Fruit fly (Drosophila melanogaster): ENCODE results near the gene trh.

The trh gene

DNA sequence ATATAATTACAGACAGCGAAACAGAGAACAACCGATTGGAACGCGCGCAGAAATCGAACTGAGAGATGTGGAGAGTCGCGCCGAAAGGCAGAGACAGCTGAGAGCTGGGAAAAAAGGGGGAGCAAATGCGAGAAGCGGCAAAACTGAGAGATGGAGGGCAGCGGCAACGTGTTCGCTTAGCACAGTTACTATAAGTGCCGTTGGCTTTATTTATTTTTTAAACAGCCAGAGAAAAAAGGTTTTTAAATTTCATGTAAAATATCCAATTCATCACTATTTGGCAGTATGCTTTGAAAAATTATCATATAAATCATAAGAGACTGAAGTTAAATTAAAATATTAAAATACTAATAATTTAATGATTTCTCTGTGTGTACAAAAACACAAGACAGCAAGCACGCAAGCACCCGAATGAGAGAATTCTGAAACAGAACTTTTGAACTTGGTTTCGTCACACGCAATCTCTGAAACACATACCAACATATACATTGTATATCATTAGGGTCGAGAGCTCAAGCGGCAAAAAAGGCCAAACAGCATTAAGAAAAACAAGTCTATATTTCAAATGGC is 48.7 kb upstream of the trh start (continued):
- TF ChIP-seq Hr78 (GFP tag; optimal IDR thresholded peaks at IDR 0.05) (peak in 1 of 2 experiments; percentile 61), slp2 (GFP tag; optimal IDR thresholded peaks at IDR 0.05) (peak; percentile 26), salm (tag; optimal IDR thresholded peaks at IDR 0.05) (peak; percentile 21), CG34376 (GFP tag; optimal IDR thresholded peaks at IDR 0.05) (peak; percentile 81), CG9817 (tag; optimal IDR thresholded peaks at IDR 0.05) (peak; percentile 71), CG18011 (GFP tag; optimal IDR thresholded peaks at IDR 0.05) (peak; percentile 58), CG4820 (GFP tag; optimal IDR thresholded peaks at IDR 0.05) (peak; percentile 38), ro (GFP tag; IDR thresholded peaks at IDR 0.05) (no peak), chn (GFP tag; optimal IDR thresholded peaks at IDR 0.05) (no peak), hth (optimal IDR thresholded peaks at IDR 0.05) (no peak), Sox100B (GFP tag; optimal IDR thresholded peaks at IDR 0.05) (peak; percentile 79), D19B (GFP tag; optimal IDR thresholded peaks at IDR 0.05) (peak; percentile 80), CG12942 (GFP tag; optimal IDR thresholded peaks at IDR 0.05) (peak; percentile 56), CG12236 (GFP tag; optimal IDR thresholded peaks at IDR 0.05) (no peak), CG42726 (GFP tag; IDR thresholded peaks at IDR 0.05; ENCODE audit: partially characterized antibody) (0 out of 2 replicates have a peak, but pooled peaks have one; percentile 22), Asciz (GFP tag; optimal IDR thresholded peaks at IDR 0.05) (peak; percentile 77), CG1603 (tag; optimal IDR thresholded peaks at IDR 0.05) (peak; percentile 10), sob (GFP tag; IDR thresholded peaks at IDR 0.05) (peak; percentile 87), CG7786 (GFP tag; optimal IDR thresholded peaks at IDR 0.05) (peak; percentile 66), Rfx (GFP tag; IDR thresholded peaks at IDR 0.05) (peak; percentile 95), pros (GFP tag; optimal IDR thresholded peaks at IDR 0.05) (no peak), al (GFP tag; IDR thresholded peaks at IDR 0.05) (peak; percentile 87), CG18619 (GFP tag; optimal IDR thresholded peaks at IDR 0.05) (peak; percentile 82), CG12071 (GFP tag; optimal IDR thresholded peaks at IDR 0.05) (peak; percentile 18), CG2202 (tag; optimal IDR thresholded peaks at IDR 0.05) (peak; percentile 5), esg (GFP tag; conservative IDR thresholded peaks at IDR 0.05) (peak; percentile 81), gsb (GFP tag; IDR thresholded peaks at IDR 0.05) (peak; percentile 86), Antp (GFP tag; optimal IDR thresholded peaks at IDR 0.05) (peak; percentile 67), jumu (GFP tag; optimal IDR thresholded peaks at IDR 0.05) (peak; percentile 32), cad (GFP tag; optimal IDR thresholded peaks at IDR 0.05) (no peak), CG10565 (GFP tag; optimal IDR thresholded peaks at IDR 0.05) (no peak), luna (GFP tag; optimal IDR thresholded peaks at IDR 0.05) (no peak), Atf6 (GFP tag; IDR thresholded peaks at IDR 0.05) (peak; percentile 96), CG5953 (GFP tag; IDR thresholded peaks at IDR 0.05) (0 out of 2 replicates have a peak, but pooled peaks have one; percentile 49), nerfin-1 (tag; optimal IDR thresholded peaks at IDR 0.05) (peak; percentile 22), CG7987 (GFP tag; optimal IDR thresholded peaks at IDR 0.05) (peak; percentile 45), amos (GFP tag; IDR thresholded peaks at IDR 0.05; ENCODE audit: partially characterized antibody) (no peak), CG5180 (GFP tag; optimal IDR thresholded peaks at IDR 0.05) (peak; percentile 83), ase (GFP tag; IDR thresholded peaks at IDR 0.05) (peak; percentile 58; the same call in 1 of the 3 replicates), kay (GFP tag; optimal IDR thresholded peaks at IDR 0.05) (no peak), Max (GFP tag; optimal IDR thresholded peaks at IDR 0.05) (peak; percentile 50), maf-S (GFP tag; optimal IDR thresholded peaks at IDR 0.05) (peak; percentile 28), gfzf (GFP tag; optimal IDR thresholded peaks at IDR 0.05) (no peak), tna (GFP tag; IDR thresholded peaks at IDR 0.05; ENCODE audit: partially characterized antibody) (no peak), pzg (GFP tag; optimal IDR thresholded peaks at IDR 0.05) (no peak), Dek (tag; optimal IDR thresholded peaks at IDR 0.05) (peak; percentile 81), CG31388 (GFP tag; optimal IDR thresholded peaks at IDR 0.05) (peak; percentile 53), CG3163 (GFP tag; optimal IDR thresholded peaks at IDR 0.05) (peak; percentile 8), croc (GFP tag; conservative IDR thresholded peaks at IDR 0.05) (no peak), CG13894 (tag; optimal IDR thresholded peaks at IDR 0.05) (peak; percentile 82)
